Worm (Caenorhabditis elegans): ENCODE results near the gene twk-34.

DNA sequence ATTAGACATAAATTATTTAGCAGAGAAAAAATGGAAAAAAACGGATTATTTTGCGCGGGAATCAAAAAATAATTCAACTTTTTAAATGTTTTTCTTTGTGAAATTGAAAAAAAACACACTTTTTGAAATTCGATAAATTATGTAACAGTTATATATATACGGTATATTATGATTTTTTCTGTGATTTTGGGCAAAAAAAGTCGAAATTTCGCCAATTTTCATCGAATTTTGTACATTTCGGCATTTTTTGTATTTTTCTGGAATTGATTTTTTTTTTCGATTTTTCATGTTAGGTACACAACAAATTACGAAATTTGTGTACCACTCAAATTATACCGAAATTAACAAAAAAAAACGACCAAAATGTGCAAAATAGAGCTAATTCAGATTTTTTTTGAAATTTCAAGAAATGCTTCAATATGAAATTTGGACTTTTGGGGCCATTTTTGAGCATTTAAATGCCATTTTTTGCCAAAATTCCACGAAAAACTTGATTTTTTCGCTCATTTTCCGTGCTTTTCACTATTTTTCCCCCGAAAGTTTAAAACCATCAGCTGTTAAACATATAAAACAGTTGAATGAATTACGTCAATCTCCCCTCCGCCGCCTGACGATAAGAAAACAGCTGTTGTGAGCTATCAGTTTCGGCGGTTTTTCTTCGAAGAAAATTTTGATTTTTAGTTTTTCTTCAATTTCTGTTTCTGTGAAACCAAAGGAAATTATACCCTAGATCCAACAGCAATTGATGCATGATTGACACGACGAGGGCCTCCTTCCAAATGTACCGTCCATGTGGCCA is 46.3 kb upstream of the twk-34 start:
- no peak for TF ChIP-seq madf-9 (GFP tag; conservative IDR thresholded peaks at IDR 0.05)
- TF ChIP-seq ZK337.2 (GFP tag; IDR thresholded peaks at IDR 0.05) = no peak
- TF ChIP-seq snpc-1.2 (GFP tag; IDR thresholded peaks at IDR 0.05) = no peak
- TF ChIP-seq daf-16 (GFP tag; optimal IDR thresholded peaks at IDR 0.05) = no peak
- TF ChIP-seq daf-16 (tag; optimal IDR thresholded peaks at IDR 0.05) = no peak
- no peak for TF ChIP-seq nhr-237 (tag; optimal IDR thresholded peaks at IDR 0.05)
- no peak for TF ChIP-seq lin-15B (tag; optimal IDR thresholded peaks at IDR 0.05)
- no peak for TF ChIP-seq zag-1 (tag; optimal IDR thresholded peaks at IDR 0.05)
- TF ChIP-seq F44E2.7 (GFP tag; IDR thresholded peaks at IDR 0.05) = no peak
